Worm (Caenorhabditis elegans): Measurements from ENCODE around the gene ppk-3.

Gene ppk-3

ce11 chrX:12977451-12977850 lies 2.0 kb upstream of the ppk-3 start, which contains the start of gene F11C1.9 (continued):
- no peak for TF ChIP-seq ztf-6 (GFP tag; IDR thresholded peaks at IDR 0.05)

ce11 chrX:12976774-12977173 lies 1.3 kb upstream of the ppk-3 start, which contains the start of the genes F11C1.4 and F11C1.10:
TSS of gene F11C1.4 (plus strand) at chrX:12977074.
TSS of gene F11C1.10 (plus strand) at chrX:12977082.
- TF ChIP-seq F49E8.2 (tag; optimal IDR thresholded peaks at IDR 0.05; ENCODE audit: insufficient read depth) (no peak), nhr-120 (GFP tag; IDR thresholded peaks at IDR 0.05) (no peak), fkh-3 (tag; optimal IDR thresholded peaks at IDR 0.05) (no peak), F33H1.4 (GFP tag; IDR thresholded peaks at IDR 0.05) (no peak), attf-5 (GFP tag; optimal IDR thresholded peaks at IDR 0.05) (no peak), sptf-2 (GFP tag; optimal IDR thresholded peaks at IDR 0.05) (no peak), egl-44 (GFP tag; IDR thresholded peaks at IDR 0.05) (no peak), cebp-2 (GFP tag; IDR thresholded peaks at IDR 0.05) (no peak), dpff-1 (tag; optimal IDR thresholded peaks at IDR 0.05) (no peak), akir-1 (GFP tag; optimal IDR thresholded peaks at IDR 0.05) (no peak), B0261.1 (tag; optimal IDR thresholded peaks at IDR 0.05) (no peak), F57A8.1 (GFP tag; optimal IDR thresholded peaks at IDR 0.05) (no peak), gei-17 (GFP tag; optimal IDR thresholded peaks at IDR 0.05) (no peak), aptf-3 (GFP tag; IDR thresholded peaks at IDR 0.05) (no peak), unc-62 (GFP tag; optimal IDR thresholded peaks at IDR 0.05) (no peak), ceh-100 (GFP tag; IDR thresholded peaks at IDR 0.05) (no peak), Y95B8A.8 (GFP tag; IDR thresholded peaks at IDR 0.05) (no peak), repo-1 (tag; optimal IDR thresholded peaks at IDR 0.05) (no peak), ztf-3 (GFP tag; optimal IDR thresholded peaks at IDR 0.05) (no peak)

ce11 chrX:12967037-12967436 lies 8.4 kb downstream of the ppk-3 start:
- TF ChIP-seq rpc-1 (optimal IDR thresholded peaks at IDR 0.05), result peak; percentile 3
- peak; percentile 56 for TF ChIP-seq rpc-1 (tag; optimal IDR thresholded peaks at IDR 0.05)

ce11 chrX:12965163-12965562 lies 10.3 kb downstream of the ppk-3 start, which contains the start of gene frpr-2:
TSS of gene frpr-2 (plus strand) at chrX:12965463.
- TF ChIP-seq hmg-1.2 (GFP tag; IDR thresholded peaks at IDR 0.05), result no peak
- TF ChIP-seq T26A5.8 (tag; optimal IDR thresholded peaks at IDR 0.05), result no peak
- no peak for TF ChIP-seq snpc-1.3 (tag; optimal IDR thresholded peaks at IDR 0.05; ENCODE audit: insufficient read depth)
- no peak for TF ChIP-seq hmg-20 (GFP tag; IDR thresholded peaks at IDR 0.05)
- TF ChIP-seq ztf-25 (GFP tag; IDR thresholded peaks at IDR 0.05), result no peak
- TF ChIP-seq hsf-1 (GFP tag; IDR thresholded peaks at IDR 0.05), result no peak
- no peak for TF ChIP-seq tbp1 (GFP tag; optimal IDR thresholded peaks at IDR 0.05)
- no peak for TF ChIP-seq nhr-90 (tag; optimal IDR thresholded peaks at IDR 0.05)
- TF ChIP-seq lin-54 (GFP tag; optimal IDR thresholded peaks at IDR 0.05), result no peak
- no peak for TF ChIP-seq snpc-4 (GFP tag; optimal IDR thresholded peaks at IDR 0.05)
- TF ChIP-seq snpc-4 (tag; optimal IDR thresholded peaks at IDR 0.05), result no peak
- no peak for TF ChIP-seq bed-2 (GFP tag; IDR thresholded peaks at IDR 0.05)

ce11 chrX:12958897-12959296 lies 16.5 kb downstream of the ppk-3 start:
- TF ChIP-seq Y53F4B.3 (GFP tag; IDR thresholded peaks at IDR 0.05), result no peak

All from whole organism, young adult.